Fruit fly (Drosophila melanogaster): Measurements from ENCODE around the gene Kcmf1.
A peak's percentile ranks its signal among the peaks of the same experiment; 100 is the strongest.

The Kcmf1 gene

dm6 chr3R:8992928-8993579 is 21.7 kb downstream of the Kcmf1 start, which contains the start of gene CG11975 (continued):
- peak; percentile 73 for TF ChIP-seq CG32532 (GFP tag; IDR thresholded peaks at IDR 0.05)
- peak; percentile 98 for TF ChIP-seq Sry-β (GFP tag; optimal IDR thresholded peaks at IDR 0.05)
- TF ChIP-seq lilli (GFP tag; optimal IDR thresholded peaks at IDR 0.05): peak; percentile 90
- peak; percentile 3 for TF ChIP-seq Dp (GFP tag; optimal IDR thresholded peaks at IDR 0.05)
- TF ChIP-seq jigr1 (GFP tag; IDR thresholded peaks at IDR 0.05): no peak
- peak; percentile 99 for TF ChIP-seq Ets65A (GFP tag)
- peak; percentile 65 for TF ChIP-seq CG1647 (GFP tag; optimal IDR thresholded peaks at IDR 0.05)
- no peak for TF ChIP-seq CG10565 (GFP tag; optimal IDR thresholded peaks at IDR 0.05)
- TF ChIP-seq CG3281 (GFP tag; optimal IDR thresholded peaks at IDR 0.05): peak; percentile 76
- TF ChIP-seq CG11247 (GFP tag; IDR thresholded peaks at IDR 0.05): peak; percentile 55; the same call in 1 of the 2 replicates
- no peak for TF ChIP-seq ham (GFP tag; IDR thresholded peaks at IDR 0.05)
- no peak for TF ChIP-seq CG1832 (GFP tag; optimal IDR thresholded peaks at IDR 0.05)
- TF ChIP-seq CG15514 (GFP tag; optimal IDR thresholded peaks at IDR 0.05): peak; percentile 77
- TF ChIP-seq CG11456 (GFP tag; IDR thresholded peaks at IDR 0.05): peak; percentile 70; the same call in 2 of the 3 replicates
- no peak for TF ChIP-seq CG10147 (GFP tag; optimal IDR thresholded peaks at IDR 0.05)
- no peak for TF ChIP-seq dan (GFP tag; IDR thresholded peaks at IDR 0.05)
- TF ChIP-seq CG8478 (optimal IDR thresholded peaks at IDR 0.05): no peak
- TF ChIP-seq Eip74EF (GFP tag; optimal IDR thresholded peaks at IDR 0.05): no peak
- TF ChIP-seq tap (tag; optimal IDR thresholded peaks at IDR 0.05): no peak
- 0 out of 3 replicates have a peak, but pooled peaks have one; percentile 26 for TF ChIP-seq zen2 (GFP tag; IDR thresholded peaks at IDR 0.05; ENCODE audit: partially characterized antibody)
- TF ChIP-seq ewg (GFP tag; optimal IDR thresholded peaks at IDR 0.05): peak; percentile 50
- TF ChIP-seq CG9876 (GFP tag; optimal IDR thresholded peaks at IDR 0.05): peak; percentile 75
- peak; percentile 78 for TF ChIP-seq CG18011 (GFP tag; optimal IDR thresholded peaks at IDR 0.05)
- TF ChIP-seq ssp (GFP tag; IDR thresholded peaks at IDR 0.05): 0 out of 2 replicates have a peak, but pooled peaks have one; percentile 38
- TF ChIP-seq CG10959 (GFP tag; IDR thresholded peaks at IDR 0.05): 0 out of 2 replicates have a peak, but pooled peaks have one; percentile 21
- no peak for TF ChIP-seq Dfd (GFP tag; optimal IDR thresholded peaks at IDR 0.05)
- 0 out of 2 replicates have a peak, but pooled peaks have one; percentile 44 for TF ChIP-seq Awh (GFP tag; IDR thresholded peaks at IDR 0.05)
- no peak for TF ChIP-seq pan (optimal IDR thresholded peaks at IDR 0.05)
- TF ChIP-seq pan (GFP tag; optimal IDR thresholded peaks at IDR 0.05 in 1 of 2, IDR thresholded peaks at IDR 0.05 in 1 of 2): peak in 1 of 2 experiments; percentile 24
- peak; percentile 92 for TF ChIP-seq CG4617 (GFP tag; optimal IDR thresholded peaks at IDR 0.05; ENCODE audit: borderline replicate concordance)
- TF ChIP-seq wek (GFP tag; optimal IDR thresholded peaks at IDR 0.05): no peak
- peak; percentile 48 for TF ChIP-seq kni (GFP tag; optimal IDR thresholded peaks at IDR 0.05)
- TF ChIP-seq hkb (optimal IDR thresholded peaks at IDR 0.05): peak; percentile 77
- no peak for TF ChIP-seq hkb (GFP tag; IDR thresholded peaks at IDR 0.05)
- TF ChIP-seq cg (GFP tag; optimal IDR thresholded peaks at IDR 0.05): no peak
- TF ChIP-seq CG10462 (GFP tag; optimal IDR thresholded peaks at IDR 0.05): peak; percentile 47
- TF ChIP-seq CG18619 (GFP tag; optimal IDR thresholded peaks at IDR 0.05): peak; percentile 57
- peak in 1 of 2 experiments; percentile 50 for TF ChIP-seq bsh (GFP tag; optimal IDR thresholded peaks at IDR 0.05)
- no peak for TF ChIP-seq cad (GFP tag; optimal IDR thresholded peaks at IDR 0.05)
- TF ChIP-seq Max (GFP tag; optimal IDR thresholded peaks at IDR 0.05): peak; percentile 79
- peak in 1 of 2 experiments; percentile 86 for TF ChIP-seq Hr51 (GFP tag; optimal IDR thresholded peaks at IDR 0.05)
- peak; percentile 64 for TF ChIP-seq CG3995 (GFP tag; optimal IDR thresholded peaks at IDR 0.05)
- no peak for TF ChIP-seq CG6654 (GFP tag; optimal IDR thresholded peaks at IDR 0.05)
- no peak for TF ChIP-seq B-H2 (GFP tag; optimal IDR thresholded peaks at IDR 0.05)
- TF ChIP-seq D19A (tag; optimal IDR thresholded peaks at IDR 0.05): no peak
- no peak for TF ChIP-seq CG31365 (tag; optimal IDR thresholded peaks at IDR 0.05)
- no peak for TF ChIP-seq CG3838 (GFP tag; optimal IDR thresholded peaks at IDR 0.05)
- peak; percentile 63 for TF ChIP-seq sisA (GFP tag; IDR thresholded peaks at IDR 0.05)
- TF ChIP-seq D19B (GFP tag; optimal IDR thresholded peaks at IDR 0.05): peak; percentile 40
- peak; percentile 70 for TF ChIP-seq lbe (GFP tag; optimal IDR thresholded peaks at IDR 0.05)
